Fruit fly (Drosophila melanogaster) Kc167 (cell line): ENCODE measurements around the gene yuri.

Experiments used
- Myc ChIP-seq: fragments of >200 bp; optimal IDR thresholded peaks from 2 replicates; lab custom pipeline; 2017; ENCODE audit warnings: missing external identifiers
- Sin3A ChIP-seq: fragments of >200 bp; optimal IDR thresholded peaks from 2 replicates; lab custom pipeline; 2018; ENCODE audit warnings: missing external identifiers
- h ChIP-seq: fragments of >200 bp; optimal IDR thresholded peaks from 3 replicates; lab custom pipeline; 2018; ENCODE audit warnings: missing external identifiers
- insv ChIP-seq: fragments of >200 bp; optimal IDR thresholded peaks from 3 replicates; lab custom pipeline; 2018; ENCODE audit warnings: missing external identifiers
- psq ChIP-seq: fragments of >200 bp; optimal IDR thresholded peaks from 2 replicates; lab custom pipeline; 2017; ENCODE audit warnings: missing external identifiers
- ttk ChIP-seq: sonication (Bioruptor generic); optimal IDR thresholded peaks from 2 replicates; lab custom pipeline; 2017; ENCODE audit warnings: missing external identifiers

DNA sequence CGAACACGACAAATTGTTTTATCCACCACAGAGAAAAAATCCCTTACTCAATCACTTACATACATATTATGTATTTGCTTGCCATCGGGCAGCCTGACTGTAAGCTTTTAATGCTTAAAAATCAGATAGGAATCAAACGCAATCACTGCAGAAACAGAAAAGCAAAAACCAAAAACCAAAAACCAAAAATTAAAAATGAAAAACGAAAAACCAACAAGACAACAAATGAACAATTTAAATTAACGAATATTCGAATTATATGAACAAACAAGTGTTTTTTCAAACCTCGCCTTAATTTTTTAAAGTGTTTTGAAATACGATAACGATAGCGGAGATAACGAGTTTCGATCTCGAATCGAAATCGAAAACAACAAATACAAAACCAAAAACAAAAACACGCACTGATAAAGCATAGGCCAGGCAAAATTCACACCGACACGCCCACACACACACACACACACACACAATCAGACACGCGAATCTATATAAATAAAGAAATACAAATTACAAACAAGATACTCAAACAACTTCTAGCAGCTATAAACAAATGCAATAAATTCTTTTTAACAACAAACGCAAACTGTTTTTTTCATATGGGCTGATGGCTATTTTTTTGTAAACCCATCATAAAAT is 10.1 kb downstream of the yuri start:
- TF ChIP-seq ttk (no peak), psq (lab: Kevin White, UChicago) (no peak), h (no peak), Myc (lab: Kevin White, UChicago) (no peak), Sin3A (lab: Kevin White, UChicago) (no peak), insv (lab: Kevin White, UChicago) (no peak)
